Fruit fly (Drosophila melanogaster) S2 (cell line): ENCODE data around the gene Non3.

ENCODE experiments used
- CG8478 ChIP-seq: fragments of >200 bp; optimal IDR thresholded peaks from 2 replicates; lab custom pipeline; 2018
- CTCF ChIP-seq, 2 experiments: fragments of >200 bp; optimal IDR thresholded peaks; 2 replicates each; lab custom pipeline; 2018

DNA sequence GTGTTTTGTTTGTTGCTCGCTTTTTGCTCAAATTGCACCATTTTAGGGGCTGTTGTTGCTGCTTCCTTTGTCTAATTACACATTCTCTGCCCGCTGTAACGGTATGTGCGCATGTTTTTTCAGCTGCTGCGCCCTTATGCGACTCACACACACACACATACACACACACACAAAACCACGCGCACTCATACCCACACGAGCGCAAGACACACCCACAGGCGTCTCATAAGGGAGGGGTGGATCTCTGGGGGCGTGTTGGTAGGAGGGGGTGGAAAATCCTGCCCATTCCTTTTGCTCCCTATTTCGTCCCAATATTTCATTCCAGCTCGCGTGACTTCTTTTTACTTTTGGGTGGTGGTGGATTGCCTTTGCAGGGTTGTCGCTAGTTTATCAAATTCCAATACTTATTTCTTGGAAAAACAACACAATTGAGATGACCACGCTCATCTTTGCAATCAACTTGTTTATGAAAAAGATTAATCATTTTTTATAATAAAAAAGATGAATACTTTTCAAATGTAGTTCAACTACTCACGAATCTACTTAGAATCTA, 21.6 kb downstream of the Non3 start:
- TF ChIP-seq CG8478, result no peak
- no peak for TF ChIP-seq CTCF (optimal IDR thresholded peaks at IDR 0.05; lab: Kevin White, UChicago)
